Fruit fly (Drosophila melanogaster): ENCODE results near the gene atk.
A peak's percentile ranks its signal among the peaks of the same experiment; 100 is the strongest.

The atk gene

DNA sequence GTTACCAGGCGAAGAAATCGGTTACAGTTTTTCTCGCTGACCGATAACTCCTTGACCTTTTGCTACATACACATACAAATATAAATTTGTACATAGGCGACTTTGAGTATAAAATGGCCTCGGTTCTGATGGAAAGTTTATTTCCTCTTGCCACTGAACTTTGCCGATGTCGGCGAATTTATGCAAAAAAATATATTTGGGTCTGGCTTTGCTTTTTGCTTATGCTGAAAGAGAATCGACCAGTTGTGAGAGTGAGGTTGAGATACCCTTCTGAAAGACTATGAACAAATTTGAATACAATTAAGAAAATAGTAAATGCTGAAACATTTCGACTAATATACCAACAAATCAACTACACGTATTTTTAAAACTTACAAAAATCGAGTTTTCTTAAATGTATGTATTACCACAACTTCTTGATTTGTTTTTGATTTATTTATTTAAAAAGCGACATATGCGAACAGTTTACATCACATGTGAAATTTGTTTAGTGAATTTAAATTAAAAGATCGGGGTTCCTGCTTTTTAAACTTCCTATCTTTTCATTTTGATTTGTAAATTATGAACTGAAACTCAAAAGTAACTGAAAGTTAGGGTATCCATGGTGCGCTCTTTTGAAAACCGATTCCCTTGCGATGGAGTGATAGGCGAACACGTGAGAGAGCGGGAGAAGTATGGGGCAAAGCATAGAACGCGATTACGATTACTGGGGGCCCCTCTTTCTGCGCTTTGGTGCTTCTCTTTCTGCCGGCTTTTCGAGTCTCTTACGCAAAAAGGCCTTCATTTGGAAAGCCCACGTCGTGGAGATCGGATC, 44.7 kb upstream of the atk start (continued):
- TF ChIP-seq Med (GFP tag) (peak; percentile 88), CG9609 (GFP tag; optimal IDR thresholded peaks at IDR 0.05) (peak; percentile 50), CG13424 (tag; optimal IDR thresholded peaks at IDR 0.05) (peak; percentile 85), H15 (GFP tag; IDR thresholded peaks at IDR 0.05) (no peak), ssp (GFP tag; IDR thresholded peaks at IDR 0.05) (no peak), CG6175 (GFP tag; IDR thresholded peaks at IDR 0.05) (no peak), ap (GFP tag; IDR thresholded peaks at IDR 0.05) (no peak), CG8359 (GFP tag; optimal IDR thresholded peaks at IDR 0.05; ENCODE audit: borderline replicate concordance) (peak; percentile 18), schlank (tag; optimal IDR thresholded peaks at IDR 0.05) (peak; percentile 51), CG4730 (GFP tag; IDR thresholded peaks at IDR 0.05) (0 out of 2 replicates have a peak, but pooled peaks have one; percentile 22), ttk (GFP tag; IDR thresholded peaks at IDR 0.05) (peak; percentile 13; the same call in 1 of the 2 replicates), CG2120 (GFP tag; optimal IDR thresholded peaks at IDR 0.05) (peak; percentile 90), CG2202 (tag; optimal IDR thresholded peaks at IDR 0.05) (peak; percentile 37), Atf6 (GFP tag; IDR thresholded peaks at IDR 0.05) (peak; percentile 53), CG11560 (tag; IDR thresholded peaks at IDR 0.05) (no peak), sima (GFP tag; optimal IDR thresholded peaks at IDR 0.05) (no peak), CG6854 (GFP tag; optimal IDR thresholded peaks at IDR 0.05) (peak; percentile 67), CG1233 (GFP tag; optimal IDR thresholded peaks at IDR 0.05) (peak; percentile 79), Bdp1 (GFP tag; optimal IDR thresholded peaks at IDR 0.05) (peak; percentile 64), wek (GFP tag; optimal IDR thresholded peaks at IDR 0.05) (no peak), Usf (GFP tag; optimal IDR thresholded peaks at IDR 0.05) (peak; percentile 55), CG9437 (GFP tag; optimal IDR thresholded peaks at IDR 0.05) (peak; percentile 88), CG4404 (GFP tag; IDR thresholded peaks at IDR 0.05) (no peak), scrt (GFP tag; optimal IDR thresholded peaks at IDR 0.05) (peak; percentile 78), CG8924 (tag; optimal IDR thresholded peaks at IDR 0.05) (peak; percentile 90), Dbx (GFP tag; IDR thresholded peaks at IDR 0.05) (no peak), pzg (GFP tag; optimal IDR thresholded peaks at IDR 0.05) (no peak), CG8388 (GFP tag; optimal IDR thresholded peaks at IDR 0.05) (peak; percentile 66), Fer1 (GFP tag; optimal IDR thresholded peaks at IDR 0.05) (peak; percentile 84), Abd-B (GFP tag; optimal IDR thresholded peaks at IDR 0.05) (peak; percentile 64), CHES-1-like (GFP tag; optimal IDR thresholded peaks at IDR 0.05) (peak; percentile 77), CG33557 (GFP tag; optimal IDR thresholded peaks at IDR 0.05) (peak; percentile 59), CG17361 (GFP tag; IDR thresholded peaks at IDR 0.05) (peak; percentile 93), mam (GFP tag; optimal IDR thresholded peaks at IDR 0.05) (peak; percentile 64), zfh1 (GFP tag; IDR thresholded peaks at IDR 0.05) (0 out of 3 replicates have a peak, but pooled peaks have one; percentile 23), GATAe (GFP tag; conservative IDR thresholded peaks at IDR 0.05) (no peak), CG1832 (GFP tag; optimal IDR thresholded peaks at IDR 0.05) (no peak), CG14441 (GFP tag; IDR thresholded peaks at IDR 0.05) (0 out of 2 replicates have a peak, but pooled peaks have one; percentile 13), CG12391 (tag; optimal IDR thresholded peaks at IDR 0.05) (peak; percentile 84), pan (optimal IDR thresholded peaks at IDR 0.05) (no peak), pan (GFP tag; optimal IDR thresholded peaks at IDR 0.05 in 1 of 2, IDR thresholded peaks at IDR 0.05 in 1 of 2) (peak in 1 of 2 experiments; percentile 11), cato (GFP tag; optimal IDR thresholded peaks at IDR 0.05; ENCODE audit: borderline replicate concordance) (peak; percentile 17), sisA (GFP tag; IDR thresholded peaks at IDR 0.05) (no peak; the same call in 1 of the 2 replicates), Ptx1 (GFP tag; IDR thresholded peaks at IDR 0.05) (peak; percentile 53), Antp (GFP tag; optimal IDR thresholded peaks at IDR 0.05) (peak; percentile 5), NFAT (GFP tag; IDR thresholded peaks at IDR 0.05) (peak; percentile 19; the same call in 1 of the 2 replicates), Meics (GFP tag; optimal IDR thresholded peaks at IDR 0.05) (peak; percentile 91), maf-S (GFP tag; optimal IDR thresholded peaks at IDR 0.05) (peak; percentile 17), C15 (GFP tag; IDR thresholded peaks at IDR 0.05) (no peak), sqz (GFP tag; optimal IDR thresholded peaks at IDR 0.05) (peak; percentile 64)
